Fruit fly (Drosophila melanogaster) whole organism, prepupa: Measurements from ENCODE around the gene stv.

Experiments used
- Blimp-1 ChIP-seq: fragments of 200-800 bp; sonication (Bioruptor generic); optimal IDR thresholded peaks from 3 replicates; lab custom pipeline; 2017; ENCODE audit warnings: missing biosample characterization, missing genetic modification characterization, mild to moderate bottlenecking, moderate library complexity, missing genetic modification reagents
- CG10631 ChIP-seq: fragments of 200-800 bp; sonication (Bioruptor generic); optimal IDR thresholded peaks from 2 replicates; lab custom pipeline; 2016; ENCODE audit warnings: missing biosample characterization, missing genetic modification characterization
- CG10669 ChIP-seq: fragments of 200-800 bp; sonication (Bioruptor generic); optimal IDR thresholded peaks from 3 replicates; lab custom pipeline; 2018; ENCODE audit warnings: missing biosample characterization, mild to moderate bottlenecking, missing genetic modification characterization, moderate library complexity
- CG11762 ChIP-seq: fragments of 200-800 bp; sonication (Bioruptor generic); optimal IDR thresholded peaks from 3 replicates; lab custom pipeline; 2016; ENCODE audit warnings: missing biosample characterization, missing genetic modification characterization; ENCODE audit not compliant: insufficient read depth
- CG11902 ChIP-seq: fragments of 200-800 bp; sonication (Bioruptor generic); optimal IDR thresholded peaks from 3 replicates; lab custom pipeline; 2016; ENCODE audit warnings: missing biosample characterization, missing genetic modification characterization
- CG15336 ChIP-seq: fragments of 200-800 bp; sonication (Bioruptor generic); IDR thresholded peaks from 2 replicates; pipeline ENCODE4 v1.3.6; 2022; ENCODE audit warnings: missing biosample characterization, missing genetic modification characterization
- CG16779 ChIP-seq: fragments of 200-800 bp; sonication (Bioruptor generic); optimal IDR thresholded peaks from 3 replicates; lab custom pipeline; 2017; ENCODE audit warnings: missing biosample characterization, mild to moderate bottlenecking, missing genetic modification characterization
- CG31627 ChIP-seq: fragments of 200-800 bp; sonication (Bioruptor generic); optimal IDR thresholded peaks from 3 replicates; lab custom pipeline; 2016; ENCODE audit warnings: missing biosample characterization, missing genetic modification characterization
- CG34406 ChIP-seq: fragments of 200-800 bp; sonication (Bioruptor generic); optimal IDR thresholded peaks from 3 replicates; lab custom pipeline; 2016; ENCODE audit warnings: missing biosample characterization, missing genetic modification characterization
- CG4318 ChIP-seq: fragments of 200-800 bp; sonication (Bioruptor generic); optimal IDR thresholded peaks from 3 replicates; lab custom pipeline; 2017; ENCODE audit warnings: missing biosample characterization, mild to moderate bottlenecking, missing genetic modification characterization
- CG6163 ChIP-seq: fragments of 200-800 bp; sonication (Bioruptor generic); IDR thresholded peaks from 3 replicates; pipeline ENCODE4 v1.3.6; 2022; ENCODE audit warnings: missing biosample characterization, missing genetic modification characterization
- CG6276 ChIP-seq: fragments of 200-800 bp; sonication (Bioruptor generic); optimal IDR thresholded peaks from 2 replicates; lab custom pipeline; 2017; ENCODE audit warnings: missing biosample characterization, mild to moderate bottlenecking, missing genetic modification characterization
- CG6792 ChIP-seq: fragments of 200-800 bp; sonication (Bioruptor generic); optimal IDR thresholded peaks from 3 replicates; lab custom pipeline; 2016; ENCODE audit warnings: missing biosample characterization, missing genetic modification characterization
- CG6808 ChIP-seq: fragments of 200-800 bp; sonication (Bioruptor generic); optimal IDR thresholded peaks from 3 replicates; lab custom pipeline; 2017; ENCODE audit warnings: missing biosample characterization, missing genetic modification characterization, mild to moderate bottlenecking, moderate library complexity, missing genetic modification reagents
- CG8119 ChIP-seq: fragments of 200-800 bp; sonication (Bioruptor generic); IDR thresholded peaks from 3 replicates; pipeline ENCODE4 v1.3.6; 2022; ENCODE audit warnings: missing biosample characterization, missing genetic modification characterization
- CG8319 ChIP-seq: fragments of 200-800 bp; sonication (Bioruptor generic); optimal IDR thresholded peaks from 3 replicates; lab custom pipeline; 2016; ENCODE audit warnings: missing biosample characterization, missing genetic modification characterization
- CG8632 ChIP-seq: fragments of 200-800 bp; sonication (Bioruptor generic); optimal IDR thresholded peaks from 3 replicates; lab custom pipeline; 2016; ENCODE audit warnings: missing biosample characterization, missing genetic modification characterization
- Eip75B ChIP-seq: fragments of 200-800 bp; sonication (Bioruptor generic); optimal IDR thresholded peaks from 3 replicates; lab custom pipeline; 2016; ENCODE audit warnings: missing biosample characterization, missing genetic modification characterization
- Eip78C ChIP-seq: fragments of 200-800 bp; sonication (Bioruptor generic); peaks from one replicate; lab custom pipeline; 2016; ENCODE audit warnings: missing biosample characterization, missing genetic modification characterization
- Eip93F ChIP-seq: fragments of 200-800 bp; sonication (Bioruptor generic); optimal IDR thresholded peaks from 2 replicates; lab custom pipeline; 2016; ENCODE audit warnings: missing biosample characterization, mild to moderate bottlenecking, missing genetic modification characterization
- Ets21C ChIP-seq: fragments of 200-800 bp; sonication (Bioruptor generic); optimal IDR thresholded peaks from 3 replicates; lab custom pipeline; 2016; ENCODE audit warnings: missing biosample characterization, missing genetic modification characterization
- Ets96B ChIP-seq: fragments of 200-800 bp; optimal IDR thresholded peaks from 2 replicates; lab custom pipeline; 2019; ENCODE audit warnings: missing biosample characterization, mild to moderate bottlenecking, missing genetic modification characterization, moderate library complexity
- Hr38 ChIP-seq: sonication (Bioruptor generic); optimal IDR thresholded peaks from 2 replicates; lab custom pipeline; 2016; ENCODE audit warnings: missing biosample characterization, missing genetic modification characterization
- Hr39 ChIP-seq: fragments of 200-800 bp; sonication (Bioruptor generic); optimal IDR thresholded peaks from 2 replicates; lab custom pipeline; 2016; ENCODE audit warnings: missing biosample characterization, missing genetic modification characterization
- Lpt ChIP-seq: fragments of 200-800 bp; sonication (Bioruptor generic); optimal IDR thresholded peaks from 3 replicates; lab custom pipeline; 2016; ENCODE audit warnings: missing biosample characterization, missing genetic modification characterization
- Met ChIP-seq: fragments of 200-800 bp; sonication (Bioruptor generic); optimal IDR thresholded peaks from 3 replicates; lab custom pipeline; 2016; ENCODE audit warnings: missing biosample characterization, missing genetic modification characterization
- OdsH ChIP-seq: fragments of 200-800 bp; sonication (Bioruptor generic); optimal IDR thresholded peaks from 3 replicates; lab custom pipeline; 2016; ENCODE audit warnings: missing biosample characterization, missing genetic modification characterization
- Smox ChIP-seq: fragments of 200-800 bp; sonication (Bioruptor generic); optimal IDR thresholded peaks from 3 replicates; lab custom pipeline; 2016; ENCODE audit warnings: missing biosample characterization, missing genetic modification characterization
- Sox102F ChIP-seq: fragments of 200-800 bp; sonication (Bioruptor generic); optimal IDR thresholded peaks from 2 replicates; lab custom pipeline; 2016; ENCODE audit warnings: missing biosample characterization, mild to moderate bottlenecking, missing genetic modification characterization
- Sox14 ChIP-seq: fragments of 200-800 bp; sonication (Bioruptor generic); optimal IDR thresholded peaks from 3 replicates; lab custom pipeline; 2016; ENCODE audit warnings: missing biosample characterization, missing genetic modification characterization
- Sox15 ChIP-seq: fragments of 200-800 bp; sonication (Bioruptor generic); optimal IDR thresholded peaks from 3 replicates; lab custom pipeline; 2016; ENCODE audit warnings: missing biosample characterization, missing genetic modification characterization
- acj6 ChIP-seq: fragments of 200-800 bp; sonication (Bioruptor generic); optimal IDR thresholded peaks from 3 replicates; lab custom pipeline; 2016; ENCODE audit warnings: missing biosample characterization, missing genetic modification characterization
- cyc ChIP-seq: fragments of 200-800 bp; sonication (Bioruptor generic); optimal IDR thresholded peaks from 3 replicates; lab custom pipeline; 2016; ENCODE audit warnings: missing biosample characterization, missing genetic modification characterization
- dac ChIP-seq: fragments of 200-800 bp; sonication (Bioruptor generic); optimal IDR thresholded peaks from 2 replicates; lab custom pipeline; 2017; ENCODE audit warnings: missing biosample characterization, mild to moderate bottlenecking, missing genetic modification characterization
- dsx ChIP-seq: fragments of 200-800 bp; optimal IDR thresholded peaks from 3 replicates; lab custom pipeline; 2019; ENCODE audit warnings: missing biosample characterization, mild to moderate bottlenecking, missing genetic modification characterization, moderate library complexity; ENCODE audit not compliant: poor library complexity, severe bottlenecking
- eg ChIP-seq: fragments of 200-800 bp; sonication (Bioruptor generic); IDR thresholded peaks from 3 replicates; pipeline ENCODE4 v1.3.6; 2022; ENCODE audit warnings: missing biosample characterization, missing genetic modification characterization
- esn ChIP-seq: fragments of 200-800 bp; sonication (Bioruptor generic); optimal IDR thresholded peaks from 2 replicates; lab custom pipeline; 2016; ENCODE audit warnings: missing biosample characterization, mild to moderate bottlenecking, missing genetic modification characterization, moderate library complexity
- fd59A ChIP-seq: fragments of 200-800 bp; sonication (Bioruptor generic); optimal IDR thresholded peaks from 2 replicates; lab custom pipeline; 2017; ENCODE audit warnings: missing biosample characterization, mild to moderate bottlenecking, missing genetic modification characterization, missing genetic modification reagents
- fd85E ChIP-seq: fragments of 200-800 bp; sonication (Bioruptor generic); optimal IDR thresholded peaks from 3 replicates; lab custom pipeline; 2016; ENCODE audit warnings: missing biosample characterization, missing genetic modification characterization
- fkh ChIP-seq: fragments of 200-800 bp; sonication (Bioruptor generic); optimal IDR thresholded peaks from 3 replicates; lab custom pipeline; 2017; ENCODE audit warnings: missing biosample characterization, mild to moderate bottlenecking, missing genetic modification characterization, moderate library complexity
- lz ChIP-seq: fragments of 200-800 bp; sonication (Bioruptor generic); optimal IDR thresholded peaks from 3 replicates; lab custom pipeline; 2016; ENCODE audit warnings: missing biosample characterization, missing genetic modification characterization
- pdm3 ChIP-seq: fragments of 200-800 bp; sonication (Bioruptor generic); optimal IDR thresholded peaks from 3 replicates; lab custom pipeline; 2016; ENCODE audit warnings: missing biosample characterization, missing genetic modification characterization
- salr ChIP-seq, 2 experiments: fragments of 200-800 bp; sonication (Bioruptor generic); optimal IDR thresholded peaks; 3 replicates each; lab custom pipeline; 2016 to 2018; ENCODE audit warnings: missing biosample characterization in 2 of 2, missing genetic modification characterization in 2 of 2, mild to moderate bottlenecking in 1 of 2
- spab ChIP-seq: fragments of 200-800 bp; sonication (Bioruptor generic); optimal IDR thresholded peaks from 2 replicates; lab custom pipeline; 2017; ENCODE audit warnings: missing biosample characterization, mild to moderate bottlenecking, missing genetic modification characterization, missing genetic modification reagents
- svp ChIP-seq: fragments of 200-800 bp; sonication (Bioruptor generic); peaks from one replicate; lab custom pipeline; 2016; ENCODE audit warnings: missing biosample characterization, missing genetic modification characterization
- topi ChIP-seq: fragments of 200-800 bp; sonication (Bioruptor generic); optimal IDR thresholded peaks from 3 replicates; lab custom pipeline; 2016; ENCODE audit warnings: missing biosample characterization, missing genetic modification characterization
- vri ChIP-seq: fragments of 200-800 bp; sonication (Bioruptor generic); optimal IDR thresholded peaks from 3 replicates; lab custom pipeline; 2016; ENCODE audit warnings: missing biosample characterization, mild to moderate bottlenecking, missing genetic modification characterization

The stv gene

DNA sequence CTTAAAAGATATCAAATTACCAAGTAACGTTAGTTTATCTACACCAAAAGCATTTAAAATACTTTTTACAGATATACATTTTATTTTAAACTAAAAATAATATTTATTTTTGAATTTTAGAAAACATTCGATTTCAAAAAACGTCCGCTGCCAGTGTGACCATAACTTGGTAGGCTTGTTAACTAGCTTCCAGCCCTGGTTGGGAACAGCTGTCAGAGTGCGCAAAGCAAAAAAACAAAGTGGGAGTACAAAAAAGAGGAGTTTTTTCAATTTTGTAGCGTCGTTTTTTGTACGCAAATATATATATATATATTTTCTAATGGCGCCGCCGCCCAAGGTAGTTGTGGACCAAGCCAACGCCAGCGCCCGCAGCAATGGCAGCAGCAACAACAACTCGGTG, 34.9 kb upstream of the stv start, which contains the start of gene cmb (continued):
- TF ChIP-seq fd59A (peak; percentile 66), salr (GFP tag; optimal IDR thresholded peaks at IDR 0.05; lab: Kevin White, UChicago) (peak; percentile 81 to 88), eg (GFP tag; lab: Robert Waterston, UW) (peak; percentile 97), esn (peak; percentile 60), CG34406 (GFP tag; lab: Kevin White, UChicago) (peak; percentile 62), Sox102F (GFP tag; lab: Kevin White, UChicago) (peak; percentile 48), cyc (GFP tag; lab: Kevin White, UChicago) (peak; percentile 11), Met (no peak), Ets96B (tag; lab: Kevin White, UChicago) (peak; percentile 90), Hr38 (GFP tag; lab: Kevin White, UChicago) (no peak), Eip75B (GFP tag; lab: Kevin White, UChicago) (peak; percentile 56), CG6276 (peak; percentile 98), CG8632 (GFP tag; lab: Kevin White, UChicago) (peak; percentile 56), CG6163 (peak; percentile 97), topi (GFP tag; lab: Kevin White, UChicago) (peak; percentile 41), CG8119 (GFP tag; lab: Robert Waterston, UW) (peak; percentile 96), acj6 (GFP tag; lab: Kevin White, UChicago) (peak; percentile 43), CG10631 (GFP tag; lab: Kevin White, UChicago) (no peak), pdm3 (GFP tag; lab: Kevin White, UChicago) (peak; percentile 68), CG11902 (GFP tag; lab: Kevin White, UChicago) (no peak), dac (peak; percentile 94), vri (GFP tag; lab: Kevin White, UChicago) (peak; percentile 17), Ets21C (GFP tag; lab: Kevin White, UChicago) (no peak), Blimp-1 (GFP tag; lab: Kevin White, UChicago) (peak; percentile 16), Hr39 (GFP tag; lab: Kevin White, UChicago) (no peak), Eip93F (GFP tag; lab: Kevin White, UChicago) (peak; percentile 31), CG6792 (peak; percentile 49), CG11762 (GFP tag; lab: Kevin White, UChicago) (peak; percentile 59), CG8319 (GFP tag; lab: Kevin White, UChicago) (no peak), svp (GFP tag; lab: Kevin White, UChicago) (no peak), CG31627 (no peak), CG15336 (GFP tag; lab: Robert Waterston, UW) (peak; percentile 91), OdsH (peak; percentile 71), CG6808 (peak; percentile 87), CG4318 (GFP tag; lab: Kevin White, UChicago) (no peak), Sox15 (no peak), dsx (GFP tag; lab: Kevin White, UChicago) (peak; percentile 88), CG10669 (GFP tag; lab: Kevin White, UChicago) (peak; percentile 81), Lpt (GFP tag; lab: Kevin White, UChicago) (peak; percentile 90)
- TF ChIP-seq, all 60 proteins: peak for 46

DNA sequence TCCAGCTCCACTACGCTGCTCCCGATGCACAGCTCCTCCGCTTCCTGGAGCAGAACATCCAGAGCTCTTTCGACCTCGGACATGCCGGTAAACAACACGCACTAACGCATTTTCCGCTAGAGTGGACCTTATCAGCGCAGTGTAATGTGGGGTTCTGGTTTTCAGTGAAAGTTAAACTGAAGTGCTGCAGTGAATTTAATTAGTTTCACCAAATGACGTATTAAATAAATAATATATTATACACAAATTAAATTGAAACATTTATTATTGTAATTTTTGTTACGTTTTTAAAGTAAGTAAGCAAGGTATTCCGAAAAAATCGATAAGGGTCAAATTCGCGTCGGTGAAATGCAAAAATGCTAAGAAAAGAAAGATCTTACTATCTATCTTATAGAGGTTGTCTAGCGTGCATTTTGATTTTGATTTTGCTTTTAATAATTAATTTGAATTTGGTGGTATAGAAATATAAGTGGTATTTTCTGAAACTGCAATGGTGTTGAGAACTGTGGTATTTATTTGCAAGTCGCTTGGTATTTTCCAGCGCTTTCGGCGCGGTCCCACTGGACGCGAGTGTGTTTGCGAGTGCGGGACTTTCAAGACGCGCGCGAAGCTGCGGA, 27.1 kb upstream of the stv start, which contains the start of the genes JMJD7 and CG10738:
Gene JMJD7, minus strand, starts transcription at position 107 of the 617 bp plus-strand sequence.
Gene CG10738, plus strand, starts transcription at position 594 of the 617 bp plus-strand sequence.
- peak; percentile 36 for TF ChIP-seq CG6808
- peak; percentile 29 for TF ChIP-seq CG6792
- TF ChIP-seq fd59A, result no peak
- no peak for TF ChIP-seq dac
- no peak for TF ChIP-seq fkh (GFP tag; lab: Kevin White, UChicago)
- TF ChIP-seq Blimp-1 (GFP tag; lab: Kevin White, UChicago), result peak; percentile 81
- TF ChIP-seq Smox (GFP tag; lab: Kevin White, UChicago), result no peak
- TF ChIP-seq CG15336 (GFP tag; lab: Robert Waterston, UW), result 0 out of 2 replicates have a peak, but pooled peaks have one; percentile 18
- TF ChIP-seq lz, result peak; percentile 18
- TF ChIP-seq CG16779 (tag; lab: Kevin White, UChicago), result no peak
- peak; percentile 87 for TF ChIP-seq eg (GFP tag; lab: Robert Waterston, UW)
- peak; percentile 3 for TF ChIP-seq CG4318 (GFP tag; lab: Kevin White, UChicago)
- no peak for TF ChIP-seq dsx (GFP tag; lab: Kevin White, UChicago)
- no peak for TF ChIP-seq Eip75B (GFP tag; lab: Kevin White, UChicago)
- TF ChIP-seq cyc (GFP tag; lab: Kevin White, UChicago), result peak; percentile 69
- TF ChIP-seq spab (GFP tag; lab: Kevin White, UChicago), result no peak
- TF ChIP-seq fd85E (GFP tag; lab: Kevin White, UChicago), result peak; percentile 10
- peak; percentile 81 for TF ChIP-seq svp (GFP tag; lab: Kevin White, UChicago)
- TF ChIP-seq CG6163, result peak; percentile 85
- TF ChIP-seq Sox14 (GFP tag; lab: Kevin White, UChicago), result peak; percentile 23
- peak; percentile 38; the same call in 2 of the 3 replicates for TF ChIP-seq CG8119 (GFP tag; lab: Robert Waterston, UW)
- TF ChIP-seq pdm3 (GFP tag; lab: Kevin White, UChicago), result peak; percentile 49
- TF ChIP-seq CG11762 (GFP tag; lab: Kevin White, UChicago), result peak; percentile 76
- TF ChIP-seq vri (GFP tag; lab: Kevin White, UChicago), result no peak
- no peak for TF ChIP-seq Hr39 (GFP tag; lab: Kevin White, UChicago)
- TF ChIP-seq Met, result peak; percentile 76
- no peak for TF ChIP-seq CG34406 (GFP tag; lab: Kevin White, UChicago)
- peak; percentile 60 for TF ChIP-seq Eip78C (GFP tag; lab: Kevin White, UChicago)
